Fruit fly (Drosophila melanogaster) whole organism, embryonic: ENCODE measurements around the gene Kaz-m1.
A peak's percentile ranks its signal among the peaks of the same experiment; 100 is the strongest.

Experiments used
- Antp ChIP-seq: fragments of 200-800 bp; sonication (Bioruptor generic); optimal IDR thresholded peaks from 3 replicates; lab custom pipeline; 2016; ENCODE audit warnings: missing biosample characterization, missing genetic modification characterization
- Atf6 ChIP-seq: fragments of 200-800 bp; sonication (Bioruptor generic); IDR thresholded peaks from 2 replicates; pipeline ENCODE4 v1.3.6; 2022; ENCODE audit warnings: missing biosample characterization, missing genetic modification characterization
- B-H1 ChIP-seq: fragments of 200-800 bp; sonication (Bioruptor generic); IDR thresholded peaks from 3 replicates; pipeline ENCODE4 v1.3.6; 2022; ENCODE audit warnings: missing biosample characterization, missing genetic modification characterization
- Bteb2 ChIP-seq: fragments of 200-800 bp; sonication (Bioruptor generic); optimal IDR thresholded peaks from 2 replicates; lab custom pipeline; 2016; ENCODE audit warnings: missing biosample characterization, missing genetic modification characterization
- CG10959 ChIP-seq: fragments of 200-800 bp; sonication (Bioruptor generic); IDR thresholded peaks from 2 replicates; pipeline ENCODE4 v1.3.6; 2022; ENCODE audit warnings: missing biosample characterization, missing genetic modification characterization
- CG12391 ChIP-seq: fragments of 200-800 bp; sonication (Bioruptor generic); optimal IDR thresholded peaks from 3 replicates; lab custom pipeline; 2018; ENCODE audit warnings: missing biosample characterization, mild to moderate bottlenecking, missing genetic modification characterization, moderate library complexity
- CG12744 ChIP-seq: fragments of 200-800 bp; sonication (Bioruptor generic); optimal IDR thresholded peaks from 2 replicates; lab custom pipeline; 2016; ENCODE audit warnings: missing biosample characterization, missing genetic modification characterization
- CG12769 ChIP-seq: fragments of 200-800 bp; sonication (Bioruptor generic); optimal IDR thresholded peaks from 2 replicates; lab custom pipeline; 2019; ENCODE audit warnings: missing biosample characterization, mild to moderate bottlenecking, missing genetic modification characterization, moderate library complexity
- CG13424 ChIP-seq: fragments of 200-800 bp; sonication (Bioruptor generic); optimal IDR thresholded peaks from 2 replicates; lab custom pipeline; 2019; ENCODE audit warnings: missing biosample characterization, mild to moderate bottlenecking, missing genetic modification characterization, moderate library complexity
- CG14050 ChIP-seq: fragments of 200-800 bp; sonication (Bioruptor generic); IDR thresholded peaks from 3 replicates; pipeline ENCODE4 v1.3.6; 2022; ENCODE audit warnings: missing biosample characterization, missing genetic modification characterization
- CG14710 ChIP-seq: fragments of 200-800 bp; sonication (Bioruptor generic); optimal IDR thresholded peaks from 3 replicates; lab custom pipeline; 2019; ENCODE audit warnings: missing biosample characterization, mild to moderate bottlenecking, missing genetic modification characterization, moderate library complexity
- CG15514 ChIP-seq: fragments of 200-800 bp; sonication (Bioruptor generic); optimal IDR thresholded peaks from 3 replicates; lab custom pipeline; 2017; ENCODE audit warnings: missing biosample characterization, missing genetic modification characterization, mild to moderate bottlenecking, moderate library complexity, missing genetic modification reagents
- CG16815 ChIP-seq: fragments of 200-800 bp; sonication (Bioruptor generic); optimal IDR thresholded peaks from 3 replicates; lab custom pipeline; 2017; ENCODE audit warnings: missing biosample characterization, mild to moderate bottlenecking, missing genetic modification characterization
- CG18619 ChIP-seq: fragments of 200-800 bp; sonication (Bioruptor generic); optimal IDR thresholded peaks from 3 replicates; lab custom pipeline; 2017; ENCODE audit warnings: missing biosample characterization, mild to moderate bottlenecking, missing genetic modification characterization
- CG2889 ChIP-seq: fragments of 200-800 bp; sonication (Bioruptor generic); IDR thresholded peaks from 3 replicates; pipeline ENCODE4 v1.3.6; 2022; ENCODE audit warnings: missing biosample characterization, missing genetic modification characterization
- CG30431 ChIP-seq: fragments of 200-800 bp; sonication (Bioruptor generic); optimal IDR thresholded peaks from 2 replicates; lab custom pipeline; 2017; ENCODE audit warnings: missing biosample characterization, missing genetic modification characterization
- CG33213 ChIP-seq: fragments of 200-800 bp; sonication (Bioruptor generic); optimal IDR thresholded peaks from 3 replicates; lab custom pipeline; 2016; ENCODE audit warnings: missing biosample characterization, missing genetic modification characterization
- CG4360 ChIP-seq: fragments of 200-800 bp; sonication (Bioruptor generic); IDR thresholded peaks from 2 replicates; pipeline ENCODE4 v1.3.6; 2022; ENCODE audit warnings: missing biosample characterization, missing genetic modification characterization
- CG4707 ChIP-seq: fragments of 200-800 bp; sonication (Bioruptor generic); optimal IDR thresholded peaks from 2 replicates; lab custom pipeline; 2018; ENCODE audit warnings: missing biosample characterization, mild to moderate bottlenecking, missing genetic modification characterization, moderate library complexity
- CG6654 ChIP-seq: fragments of 200-800 bp; sonication (Bioruptor generic); optimal IDR thresholded peaks from 2 replicates; lab custom pipeline; 2017; ENCODE audit warnings: missing biosample characterization, mild to moderate bottlenecking, missing genetic modification characterization
- CG6689 ChIP-seq: fragments of 200-800 bp; sonication (Bioruptor generic); IDR thresholded peaks from 2 replicates; pipeline ENCODE4 v1.3.6; 2022; ENCODE audit warnings: missing biosample characterization, missing genetic modification characterization
- CG7271 ChIP-seq: fragments of 200-800 bp; sonication (Bioruptor generic); optimal IDR thresholded peaks from 2 replicates; lab custom pipeline; 2018; ENCODE audit warnings: missing biosample characterization, mild to moderate bottlenecking, missing genetic modification characterization, moderate library complexity
- CG7928 ChIP-seq: fragments of 200-800 bp; sonication (Bioruptor generic); optimal IDR thresholded peaks from 2 replicates; lab custom pipeline; 2017; ENCODE audit warnings: missing biosample characterization, mild to moderate bottlenecking, missing genetic modification characterization
- CG9817 ChIP-seq: fragments of 200-800 bp; sonication (Bioruptor generic); optimal IDR thresholded peaks from 2 replicates; lab custom pipeline; 2018; ENCODE audit warnings: missing biosample characterization, mild to moderate bottlenecking, missing genetic modification characterization, moderate library complexity
- Dll ChIP-seq: fragments of 200-800 bp; sonication (Bioruptor generic); IDR thresholded peaks from 4 replicates; pipeline ENCODE4 v1.3.6; 2022; ENCODE audit warnings: missing biosample characterization, missing genetic modification characterization; ENCODE audit not compliant: partially characterized antibody
- H15 ChIP-seq: fragments of 200-800 bp; sonication (Bioruptor generic); IDR thresholded peaks from 3 replicates; pipeline ENCODE4 v1.3.6; 2022; ENCODE audit warnings: missing biosample characterization, missing genetic modification characterization
- Kr ChIP-seq: fragments of 200-800 bp; sonication (Bioruptor generic); optimal IDR thresholded peaks from 2 replicates; lab custom pipeline; 2017; ENCODE audit warnings: missing biosample characterization, mild to moderate bottlenecking, missing genetic modification characterization
- NC2β ChIP-seq: fragments of 200-800 bp; sonication (Bioruptor generic); optimal IDR thresholded peaks from 2 replicates; lab custom pipeline; 2016; ENCODE audit warnings: missing biosample characterization, missing genetic modification characterization
- Ptx1 ChIP-seq: fragments of 200-800 bp; sonication (Bioruptor generic); IDR thresholded peaks from 2 replicates; pipeline ENCODE4 v1.3.6; 2022; ENCODE audit warnings: missing biosample characterization, missing genetic modification characterization
- Xbp1 ChIP-seq: fragments of 200-800 bp; sonication (Bioruptor generic); optimal IDR thresholded peaks from 3 replicates; lab custom pipeline; 2016; ENCODE audit warnings: missing biosample characterization, mild to moderate bottlenecking, missing genetic modification characterization
- aop ChIP-seq: fragments of 200-800 bp; sonication (Bioruptor generic); IDR thresholded peaks from 2 replicates; pipeline ENCODE4 v1.3.6; 2022; ENCODE audit warnings: missing biosample characterization, missing genetic modification characterization
- ap ChIP-seq: fragments of 200-800 bp; sonication (Bioruptor generic); IDR thresholded peaks from 2 replicates; pipeline ENCODE4 v1.3.6; 2022; ENCODE audit warnings: missing biosample characterization, missing genetic modification characterization
- bbx ChIP-seq: fragments of 200-800 bp; sonication (Bioruptor generic); IDR thresholded peaks from 2 replicates; pipeline ENCODE4 v1.3.6; 2022; ENCODE audit warnings: missing biosample characterization, missing genetic modification characterization; ENCODE audit not compliant: partially characterized antibody
- cg ChIP-seq: fragments of 200-800 bp; sonication (Bioruptor generic); optimal IDR thresholded peaks from 3 replicates; lab custom pipeline; 2019; ENCODE audit warnings: missing biosample characterization, mild to moderate bottlenecking, missing genetic modification characterization, moderate library complexity
- ci ChIP-seq: fragments of 200-800 bp; sonication (Bioruptor generic); IDR thresholded peaks from 3 replicates; pipeline ENCODE4 v1.3.6; 2022; ENCODE audit warnings: missing biosample characterization, missing genetic modification characterization
- corto ChIP-seq: fragments of 200-800 bp; sonication (Bioruptor generic); optimal IDR thresholded peaks from 2 replicates; lab custom pipeline; 2016; ENCODE audit warnings: missing biosample characterization, mild to moderate bottlenecking, missing genetic modification characterization, moderate library complexity
- croc ChIP-seq: fragments of 200-800 bp; sonication (Bioruptor generic); conservative IDR thresholded peaks from 3 replicates; pipeline ENCODE4 v1.3.6; 2022; ENCODE audit warnings: missing biosample characterization, missing genetic modification characterization
- dan ChIP-seq: fragments of 200-800 bp; sonication (Bioruptor generic); IDR thresholded peaks from 2 replicates; pipeline ENCODE4 v1.3.6; 2022; ENCODE audit warnings: missing biosample characterization, missing genetic modification characterization
- dpn ChIP-seq, 2 experiments: fragments of 200-800 bp; sonication (Bioruptor generic); optimal IDR thresholded peaks; 3 replicates each; lab custom pipeline; 2016; ENCODE audit warnings: missing biosample characterization in 2 of 2, missing genetic modification characterization in 2 of 2
- fd102C ChIP-seq: fragments of 200-800 bp; sonication (Bioruptor generic); optimal IDR thresholded peaks from 2 replicates; lab custom pipeline; 2018; ENCODE audit warnings: missing biosample characterization, mild to moderate bottlenecking, missing genetic modification characterization, moderate library complexity
- gcm ChIP-seq: fragments of 200-800 bp; sonication (Bioruptor generic); optimal IDR thresholded peaks from 2 replicates; lab custom pipeline; 2019; ENCODE audit warnings: missing biosample characterization, mild to moderate bottlenecking, missing genetic modification characterization, moderate library complexity
- gcm2 ChIP-seq: fragments of 200-800 bp; sonication (Bioruptor generic); optimal IDR thresholded peaks from 2 replicates; lab custom pipeline; 2016; ENCODE audit warnings: missing biosample characterization, missing genetic modification characterization
- gsb ChIP-seq: fragments of 200-800 bp; sonication (Bioruptor generic); IDR thresholded peaks from 2 replicates; pipeline ENCODE4 v1.3.6; 2022; ENCODE audit warnings: missing biosample characterization, missing genetic modification characterization
- gt ChIP-seq: fragments of 200-800 bp; sonication (Bioruptor generic); IDR thresholded peaks from 2 replicates; pipeline ENCODE4 v1.3.6; 2022; ENCODE audit warnings: missing biosample characterization, missing genetic modification characterization
- inv ChIP-seq: fragments of 200-800 bp; sonication (Bioruptor generic); IDR thresholded peaks from 2 replicates; pipeline ENCODE4 v1.3.6; 2022; ENCODE audit warnings: missing biosample characterization, missing genetic modification characterization; ENCODE audit not compliant: partially characterized antibody
- repo ChIP-seq: fragments of 200-800 bp; sonication (Bioruptor generic); optimal IDR thresholded peaks from 2 replicates; lab custom pipeline; 2016; ENCODE audit warnings: missing biosample characterization, missing genetic modification characterization
- unpg ChIP-seq: fragments of 200-800 bp; sonication (Bioruptor generic); optimal IDR thresholded peaks from 3 replicates; lab custom pipeline; 2018; ENCODE audit warnings: missing biosample characterization, mild to moderate bottlenecking, missing genetic modification characterization, moderate library complexity
- vfl ChIP-seq: fragments of 200-800 bp; sonication (Bioruptor generic); optimal IDR thresholded peaks from 2 replicates; lab custom pipeline; 2016; ENCODE audit warnings: missing biosample characterization, missing genetic modification characterization
- zen2 ChIP-seq: fragments of 200-800 bp; sonication (Bioruptor generic); IDR thresholded peaks from 3 replicates; pipeline ENCODE4 v1.3.6; 2022; ENCODE audit warnings: missing biosample characterization, missing genetic modification characterization; ENCODE audit not compliant: partially characterized antibody

Kaz-m1 gene

dm6 chr3R:26021195-26021914, 6.8 kb downstream of the Kaz-m1 start (continued):
- TF ChIP-seq gcm2 (GFP tag; lab: Kevin White, UChicago) (peak; percentile 15), bbx (GFP tag; lab: Robert Waterston, UW) (0 out of 2 replicates have a peak, but pooled peaks have one; percentile 35), Dll (GFP tag; lab: Robert Waterston, UW) (no peak), CG13424 (tag; lab: Kevin White, UChicago) (peak; percentile 97), gcm (peak; percentile 94), vfl (GFP tag; lab: Kevin White, UChicago) (peak; percentile 53), CG6689 (GFP tag; lab: Robert Waterston, UW) (peak; percentile 92), CG30431 (GFP tag; lab: Kevin White, UChicago) (peak; percentile 92), CG4707 (GFP tag; lab: Kevin White, UChicago) (peak; percentile 50), gt (peak; percentile 39; the same call in 1 of the 2 replicates), Ptx1 (GFP tag; lab: Robert Waterston, UW) (peak; percentile 90), dpn (GFP tag; optimal IDR thresholded peaks at IDR 0.05; lab: Kevin White, UChicago) (peak; percentile 87), Xbp1 (GFP tag; lab: Kevin White, UChicago) (peak; percentile 95), corto (GFP tag; lab: Kevin White, UChicago) (no peak), ap (GFP tag; lab: Robert Waterston, UW) (peak; percentile 75), CG7271 (tag; lab: Kevin White, UChicago) (no peak), aop (GFP tag; lab: Robert Waterston, UW) (peak; percentile 29; the same call in 1 of the 2 replicates), CG2889 (GFP tag; lab: Robert Waterston, UW) (peak; percentile 50; the same call in 2 of the 3 replicates), Bteb2 (GFP tag; lab: Kevin White, UChicago) (peak; percentile 88), inv (GFP tag; lab: Robert Waterston, UW) (peak; percentile 32; the same call in 1 of the 2 replicates), ci (peak; percentile 13; the same call in 2 of the 3 replicates), CG18619 (peak; percentile 97), NC2β (peak; percentile 79), CG12391 (tag; lab: Kevin White, UChicago) (peak; percentile 98), cg (GFP tag; lab: Kevin White, UChicago) (peak; percentile 53), CG16815 (GFP tag; lab: Kevin White, UChicago) (peak; percentile 99), CG10959 (peak; percentile 71), gsb (peak; percentile 61; the same call in 1 of the 2 replicates), croc (peak; percentile 89), CG14050 (GFP tag; lab: Robert Waterston, UW) (peak; percentile 63; the same call in 2 of the 3 replicates), CG33213 (GFP tag; lab: Kevin White, UChicago) (peak; percentile 24), CG6654 (GFP tag; lab: Kevin White, UChicago) (peak; percentile 89), CG14710 (tag; lab: Kevin White, UChicago) (peak; percentile 97), dan (GFP tag; lab: Robert Waterston, UW) (no peak; the same call in 1 of the 2 replicates), CG12744 (GFP tag; lab: Kevin White, UChicago) (peak; percentile 86), zen2 (GFP tag; lab: Robert Waterston, UW) (no peak), CG9817 (tag; lab: Kevin White, UChicago) (peak; percentile 89), Antp (GFP tag; lab: Kevin White, UChicago) (peak; percentile 67), CG4360 (no peak), CG7928 (GFP tag; lab: Kevin White, UChicago) (peak; percentile 67), CG12769 (peak; percentile 98), repo (GFP tag; lab: Kevin White, UChicago) (peak; percentile 64), Kr (GFP tag; lab: Kevin White, UChicago) (peak; percentile 79), fd102C (peak; percentile 60), Atf6 (GFP tag; lab: Robert Waterston, UW) (peak; percentile 84), B-H1 (GFP tag; lab: Robert Waterston, UW) (peak; percentile 79), unpg (GFP tag; lab: Kevin White, UChicago) (peak; percentile 92), H15 (GFP tag; lab: Robert Waterston, UW) (peak; percentile 78), CG15514 (GFP tag; lab: Kevin White, UChicago) (peak; percentile 31)
